Fruit fly (Drosophila melanogaster) whole organism, pupa: ENCODE data around the gene CG42359.

Experiments used
- CG17806 ChIP-seq: fragments of 200-800 bp; sonication (Bioruptor generic); optimal IDR thresholded peaks from 2 replicates; lab custom pipeline; 2018; ENCODE audit warnings: missing biosample characterization, mild to moderate bottlenecking, missing genetic modification characterization, moderate library complexity
- EcR ChIP-seq: fragments of 200-800 bp; sonication (Bioruptor generic); optimal IDR thresholded peaks from 3 replicates; lab custom pipeline; 2019; ENCODE audit warnings: missing biosample characterization, missing genetic modification characterization, mild to moderate bottlenecking, moderate library complexity, missing genetic modification reagents

DNA sequence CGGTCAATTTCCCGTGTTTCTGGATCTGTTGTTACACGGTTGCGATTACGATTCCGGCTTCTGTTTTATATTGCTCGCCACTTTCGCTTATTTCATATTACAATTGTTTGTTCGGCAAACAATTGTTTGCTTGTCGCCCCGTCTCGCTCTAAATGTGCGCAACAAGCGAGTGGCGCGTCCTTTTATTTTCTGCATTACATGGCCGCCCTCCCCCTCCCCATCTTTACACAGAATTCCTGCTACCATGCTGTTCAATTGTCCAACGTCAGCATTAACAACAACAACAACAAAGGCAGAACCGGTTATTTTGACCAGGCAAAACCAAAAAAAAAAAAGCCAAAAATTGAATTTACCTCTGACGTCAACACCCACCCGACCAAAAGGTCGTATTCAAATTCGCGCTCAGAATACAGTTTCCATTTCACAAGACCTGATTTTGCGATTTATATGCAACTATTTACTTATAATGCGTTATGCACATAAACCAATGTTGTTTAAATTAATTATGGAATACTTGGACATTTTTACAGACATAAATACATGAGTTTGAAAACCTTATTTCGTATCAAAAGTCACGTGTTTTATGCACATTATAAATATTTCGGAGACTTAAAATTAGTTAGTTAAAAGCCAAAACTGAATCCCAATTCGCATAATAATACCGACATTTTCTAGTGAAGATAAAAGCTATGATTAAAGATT is 4.1 kb upstream of the CG42359 start:
- no peak for TF ChIP-seq CG17806 (tag; lab: Kevin White, UChicago)
- TF ChIP-seq EcR, result no peak
